Worm (Caenorhabditis elegans) whole organism, L1 larva: Measurements from ENCODE around the gene Y48D7A.1.

Experiments used
- aly-2 ChIP-seq: fragments of 150-350 bp; optimal IDR thresholded peaks from 2 replicates; lab custom pipeline; 2014; ENCODE audit warnings: missing biosample characterization, missing genetic modification characterization
- ama-1 ChIP-seq: fragments of 150-350 bp; optimal IDR thresholded peaks from 2 replicates; lab custom pipeline; 2014
- ceh-82 ChIP-seq, 3 experiments: fragments of 150-350 bp in 1 of 3; sonication (generic microtip) in 2 of 3; optimal IDR thresholded peaks; 2 replicates each; lab custom pipeline; 2014 to 2017; ENCODE audit warnings: missing biosample characterization in 3 of 3, missing genetic modification characterization in 3 of 3
- dpl-1 ChIP-seq, 3 experiments: fragments of 150-350 bp in 2 of 3; sonication (generic microtip) in 1 of 3; optimal IDR thresholded peaks; 2 replicates each; lab custom pipeline; 2014 to 2017; ENCODE audit warnings: missing biosample characterization in 3 of 3, missing genetic modification characterization in 3 of 3, missing genetic modification reagents in 3 of 3
- efl-3 ChIP-seq: fragments of 200-800 bp; sonication (Bioruptor generic); optimal IDR thresholded peaks from 2 replicates; lab custom pipeline; 2018; ENCODE audit warnings: mild to moderate bottlenecking, missing genetic modification characterization, missing compliant biosample characterization
- ets-5 ChIP-seq: fragments of 200-800 bp; sonication (Bioruptor generic); IDR thresholded peaks from 2 replicates; pipeline ENCODE4 v1.3.6; 2022; ENCODE audit warnings: missing genetic modification characterization, missing compliant biosample characterization
- fkh-10 ChIP-seq: sonication (generic microtip); optimal IDR thresholded peaks from 2 replicates; lab custom pipeline; 2017; ENCODE audit warnings: missing biosample characterization, missing genetic modification reagents, missing genetic modification characterization
- lir-3 ChIP-seq: sonication (generic microtip); optimal IDR thresholded peaks from 2 replicates; lab custom pipeline; 2016; ENCODE audit warnings: mild to moderate bottlenecking, missing genetic modification characterization, moderate library complexity, missing compliant biosample characterization; ENCODE audit not compliant: poor library complexity
- nhr-11 ChIP-seq: fragments of 150-350 bp; optimal IDR thresholded peaks from 2 replicates; lab custom pipeline; 2014; ENCODE audit warnings: missing biosample characterization, missing genetic modification characterization
- pqm-1 ChIP-seq: sonication (generic microtip); optimal IDR thresholded peaks from 3 replicates; lab custom pipeline; 2017; ENCODE audit warnings: missing biosample characterization, missing genetic modification characterization
- unc-62 ChIP-seq: fragments of 150-350 bp; optimal IDR thresholded peaks from 2 replicates; lab custom pipeline; 2014; ENCODE audit warnings: missing biosample characterization, missing genetic modification reagents, missing genetic modification characterization
- zag-1 ChIP-seq: fragments of 150-350 bp; optimal IDR thresholded peaks from 2 replicates; lab custom pipeline; 2014; ENCODE audit warnings: missing biosample characterization, missing genetic modification characterization
- ztf-11 ChIP-seq, 2 experiments: sonication (generic microtip); optimal IDR thresholded peaks; 2 replicates each; lab custom pipeline; 2016 to 2017; ENCODE audit warnings: missing genetic modification characterization in 2 of 2, missing biosample characterization in 1 of 2, missing compliant biosample characterization in 1 of 2

DNA sequence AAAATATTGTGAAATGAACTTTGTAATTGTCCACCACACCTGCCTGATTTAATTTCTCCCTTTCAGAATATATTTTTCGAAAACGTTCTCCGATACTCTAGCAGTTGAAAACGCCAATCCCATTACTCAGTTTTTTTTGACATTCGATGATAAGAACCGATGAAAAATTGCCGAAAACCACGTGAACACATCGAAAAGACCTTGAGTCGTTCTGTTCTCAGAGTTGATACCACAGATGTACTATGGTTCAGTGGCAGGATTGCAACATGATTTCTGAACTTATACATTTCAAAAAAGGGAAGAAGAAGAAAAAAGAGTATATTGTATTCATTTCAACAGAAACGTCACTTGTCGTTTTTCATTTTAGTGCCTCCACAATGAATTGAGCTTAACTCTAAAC is 10.7 kb downstream of the Y48D7A.1 start:
- TF ChIP-seq dpl-1 (GFP tag; optimal IDR thresholded peaks at IDR 0.05; lab: Kevin White, UChicago) (no peak), ama-1 (lab: Kevin White, UChicago) (no peak), ceh-82 (tag; optimal IDR thresholded peaks at IDR 0.05; lab: Kevin White, UChicago) (no peak), zag-1 (tag; lab: Kevin White, UChicago) (no peak), pqm-1 (tag; lab: Kevin White, UChicago) (no peak), ztf-11 (tag; optimal IDR thresholded peaks at IDR 0.05; lab: Kevin White, UChicago) (no peak), lir-3 (tag; lab: Kevin White, UChicago) (no peak), ets-5 (GFP tag; lab: Robert Waterston, UW) (no peak), nhr-11 (tag; lab: Kevin White, UChicago) (no peak), unc-62 (GFP tag; lab: Kevin White, UChicago) (no peak), fkh-10 (GFP tag; lab: Kevin White, UChicago) (no peak), efl-3 (no peak), aly-2 (tag; lab: Kevin White, UChicago) (no peak)
